Fruit fly (Drosophila melanogaster) whole organism, pupa: ENCODE results near the gene DENR.

Source experiments
- CG10348 ChIP-seq: fragments of 200-800 bp; sonication (Bioruptor generic); IDR thresholded peaks from 2 replicates; pipeline ENCODE4 v1.3.6; 2022; ENCODE audit warnings: missing biosample characterization, missing genetic modification characterization
- CG12605 ChIP-seq: fragments of 200-800 bp; sonication (Bioruptor generic); IDR thresholded peaks from 2 replicates; pipeline ENCODE4 v1.3.6; 2022; ENCODE audit warnings: missing biosample characterization, missing genetic modification characterization
- CG13204 ChIP-seq: fragments of 200-800 bp; sonication (Bioruptor generic); optimal IDR thresholded peaks from 2 replicates; lab custom pipeline; 2018; ENCODE audit warnings: missing biosample characterization, mild to moderate bottlenecking, missing genetic modification characterization, moderate library complexity
- CG14655 ChIP-seq: fragments of 200-800 bp; sonication (Bioruptor generic); optimal IDR thresholded peaks from 3 replicates; lab custom pipeline; 2017; ENCODE audit warnings: mild to moderate bottlenecking, missing biosample characterization, missing genetic modification reagents, missing genetic modification characterization
- CG15710 ChIP-seq: fragments of 200-800 bp; sonication (Bioruptor generic); optimal IDR thresholded peaks from 2 replicates; lab custom pipeline; 2018; ENCODE audit warnings: missing biosample characterization, mild to moderate bottlenecking, missing genetic modification characterization, moderate library complexity
- CG17806 ChIP-seq: fragments of 200-800 bp; sonication (Bioruptor generic); optimal IDR thresholded peaks from 2 replicates; lab custom pipeline; 2018; ENCODE audit warnings: missing biosample characterization, mild to moderate bottlenecking, missing genetic modification characterization, moderate library complexity
- CG32121 ChIP-seq: fragments of 200-800 bp; sonication (Bioruptor generic); IDR thresholded peaks from 2 replicates; pipeline ENCODE4 v1.3.6; 2022; ENCODE audit warnings: missing biosample characterization, missing genetic modification characterization
- CG34367 ChIP-seq: fragments of 200-800 bp; sonication (Bioruptor generic); optimal IDR thresholded peaks from 2 replicates; lab custom pipeline; 2018; ENCODE audit warnings: missing biosample characterization, mild to moderate bottlenecking, missing genetic modification characterization
- CG4496 ChIP-seq: fragments of 200-800 bp; sonication (Bioruptor generic); IDR thresholded peaks from 3 replicates; pipeline ENCODE4 v1.3.6; 2022; ENCODE audit warnings: missing biosample characterization, missing genetic modification characterization
- CG8159 ChIP-seq: fragments of 200-800 bp; sonication (Bioruptor generic); optimal IDR thresholded peaks from 3 replicates; lab custom pipeline; 2018; ENCODE audit warnings: missing biosample characterization, mild to moderate bottlenecking, missing genetic modification characterization, moderate library complexity
- CG8301 ChIP-seq: fragments of 200-800 bp; sonication (Bioruptor generic); optimal IDR thresholded peaks from 2 replicates; lab custom pipeline; 2018; ENCODE audit warnings: missing biosample characterization, mild to moderate bottlenecking, missing genetic modification characterization
- CG9948 ChIP-seq: fragments of 200-800 bp; sonication (Bioruptor generic); optimal IDR thresholded peaks from 2 replicates; lab custom pipeline; 2018; ENCODE audit warnings: missing biosample characterization, mild to moderate bottlenecking, missing genetic modification characterization, moderate library complexity
- D1 ChIP-seq: fragments of 200-800 bp; sonication (Bioruptor generic); optimal IDR thresholded peaks from 2 replicates; lab custom pipeline; 2018; ENCODE audit warnings: missing biosample characterization, mild to moderate bottlenecking, missing genetic modification characterization, moderate library complexity
- EcR ChIP-seq: fragments of 200-800 bp; sonication (Bioruptor generic); optimal IDR thresholded peaks from 3 replicates; lab custom pipeline; 2019; ENCODE audit warnings: missing biosample characterization, missing genetic modification characterization, mild to moderate bottlenecking, moderate library complexity, missing genetic modification reagents
- Ets98B ChIP-seq: fragments of 200-800 bp; sonication (Bioruptor generic); IDR thresholded peaks from 2 replicates; pipeline ENCODE4 v1.3.6; 2022; ENCODE audit warnings: missing biosample characterization, missing genetic modification characterization
- Pif1A ChIP-seq: fragments of 200-800 bp; sonication (Bioruptor generic); optimal IDR thresholded peaks from 3 replicates; lab custom pipeline; 2016; ENCODE audit warnings: missing biosample characterization, missing genetic modification characterization
- Pif1B ChIP-seq: fragments of 200-800 bp; sonication (Bioruptor generic); optimal IDR thresholded peaks from 3 replicates; lab custom pipeline; 2016; ENCODE audit warnings: missing biosample characterization, missing genetic modification characterization
- Snoo ChIP-seq: fragments of 200-800 bp; sonication (Bioruptor generic); optimal IDR thresholded peaks from 3 replicates; lab custom pipeline; 2017; ENCODE audit warnings: missing biosample characterization, mild to moderate bottlenecking, missing genetic modification characterization, inconsistent platforms
- fd96Ca ChIP-seq: fragments of 200-800 bp; sonication (Bioruptor generic); IDR thresholded peaks from 3 replicates; pipeline ENCODE4 v1.3.6; 2022; ENCODE audit warnings: missing biosample characterization, missing genetic modification characterization
- gl ChIP-seq: fragments of 200-800 bp; sonication (Bioruptor generic); optimal IDR thresholded peaks from 2 replicates; lab custom pipeline; 2018; ENCODE audit warnings: missing biosample characterization, mild to moderate bottlenecking, missing genetic modification characterization
- rn ChIP-seq: fragments of 200-800 bp; sonication (Bioruptor generic); IDR thresholded peaks from 2 replicates; pipeline ENCODE4 v1.3.6; 2022; ENCODE audit warnings: missing biosample characterization, missing genetic modification characterization

Gene DENR

DNA sequence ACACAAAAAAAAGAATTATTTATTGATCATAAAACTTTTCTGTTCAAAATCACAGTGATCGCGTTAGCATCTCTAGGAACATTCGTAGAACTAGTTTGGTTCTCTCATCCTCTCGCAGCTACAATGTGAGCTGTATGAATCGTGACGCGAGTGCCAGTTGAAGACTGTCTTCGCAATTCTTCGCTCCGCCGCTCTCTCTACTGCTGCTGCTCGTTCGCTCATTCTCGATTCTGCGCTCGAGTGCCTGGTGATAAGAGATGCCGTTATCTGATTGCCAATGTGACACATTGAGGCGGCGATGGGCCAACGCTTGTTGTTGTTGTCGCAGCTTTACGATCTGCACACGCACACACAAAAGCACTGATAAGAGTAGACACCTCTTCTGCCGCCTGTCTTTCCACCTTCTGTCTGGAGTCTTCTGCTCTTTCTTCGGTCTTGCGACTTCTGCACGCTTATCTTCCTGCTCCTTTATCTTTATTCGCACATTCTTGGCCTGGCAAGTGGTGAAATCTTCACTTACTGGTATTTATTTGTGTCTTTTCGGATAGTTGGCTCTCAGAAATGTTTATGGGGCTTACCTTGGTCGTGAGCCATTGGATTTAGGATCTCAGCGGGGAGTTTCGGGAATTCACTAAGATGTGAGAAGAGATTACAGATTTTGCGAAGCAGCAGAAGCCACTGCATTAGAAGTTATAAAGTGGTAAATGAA, 50.1 kb downstream of the DENR start:
- TF ChIP-seq Snoo (tag; lab: Kevin White, UChicago) (no peak), CG12605 (GFP tag; lab: Robert Waterston, UW) (no peak), CG14655 (no peak), EcR (GFP tag; lab: Kevin White, UChicago) (peak; percentile 65), CG4496 (GFP tag; lab: Robert Waterston, UW) (0 out of 3 replicates have a peak, but pooled peaks have one; percentile 22), CG13204 (GFP tag; lab: Kevin White, UChicago) (peak; percentile 19), CG32121 (GFP tag; lab: Robert Waterston, UW) (no peak), Pif1B (no peak), CG9948 (tag; lab: Kevin White, UChicago) (no peak), D1 (tag; lab: Kevin White, UChicago) (no peak), CG8301 (tag; lab: Kevin White, UChicago) (no peak), CG17806 (no peak), CG15710 (tag; lab: Kevin White, UChicago) (no peak), gl (no peak), fd96Ca (GFP tag; lab: Robert Waterston, UW) (no peak), Pif1A (GFP tag; lab: Kevin White, UChicago) (no peak), CG34367 (tag; lab: Kevin White, UChicago) (no peak), Ets98B (GFP tag; lab: Robert Waterston, UW) (no peak; the same call in 1 of the 2 replicates), rn (GFP tag; lab: Robert Waterston, UW) (no peak), CG8159 (tag; lab: Kevin White, UChicago) (no peak), CG10348 (no peak)
